Fruit fly (Drosophila melanogaster) whole organism, wandering third instar larva: Measurements from ENCODE around the gene Ugt301D1.
A peak's percentile ranks its signal among the peaks of the same experiment; 100 is the strongest.

Experiments
- Abd-B ChIP-seq: fragments of >200 bp; optimal IDR thresholded peaks from 2 replicates; lab custom pipeline; 2017; ENCODE audit warnings: missing biosample characterization, missing genetic modification characterization
- CG32264 ChIP-seq: fragments of 200-800 bp; sonication (Bioruptor generic); optimal IDR thresholded peaks from 2 replicates; lab custom pipeline; 2016; ENCODE audit warnings: missing biosample characterization, missing genetic modification characterization
- CG9705 ChIP-seq: fragments of 200-800 bp; sonication (Bioruptor generic); optimal IDR thresholded peaks from 2 replicates; lab custom pipeline; 2018; ENCODE audit warnings: missing biosample characterization, mild to moderate bottlenecking, missing genetic modification characterization
- CrebA ChIP-seq: fragments of 200-800 bp; sonication (Bioruptor generic); optimal IDR thresholded peaks from 2 replicates; lab custom pipeline; 2016; ENCODE audit warnings: missing biosample characterization, mild to moderate bottlenecking, missing genetic modification characterization, borderline replicate concordance
- GATAd ChIP-seq: sonication (Bioruptor generic); optimal IDR thresholded peaks from 2 replicates; lab custom pipeline; 2016; ENCODE audit warnings: missing biosample characterization, missing genetic modification characterization
- HLH106 ChIP-seq: fragments of 200-800 bp; optimal IDR thresholded peaks from 3 replicates; lab custom pipeline; 2019; ENCODE audit warnings: missing biosample characterization, mild to moderate bottlenecking, missing genetic modification characterization, moderate library complexity
- Hnf4 ChIP-seq: fragments of 200-800 bp; sonication (Bioruptor generic); optimal IDR thresholded peaks from 2 replicates; lab custom pipeline; 2016; ENCODE audit warnings: missing biosample characterization, mild to moderate bottlenecking, missing genetic modification characterization
- Hr78 ChIP-seq: fragments of >200 bp; optimal IDR thresholded peaks from 2 replicates; lab custom pipeline; 2017; ENCODE audit warnings: missing biosample characterization, missing genetic modification characterization
- Hr83 ChIP-seq: fragments of 200-300 bp; sonication (Bioruptor generic); optimal IDR thresholded peaks from 2 replicates; lab custom pipeline; 2016; ENCODE audit warnings: missing biosample characterization, mild to moderate bottlenecking, missing genetic modification characterization, moderate library complexity; ENCODE audit not compliant: poor library complexity, severe bottlenecking
- Jra ChIP-seq: sonication (Bioruptor generic); optimal IDR thresholded peaks from 2 replicates; lab custom pipeline; 2016; ENCODE audit warnings: missing biosample characterization, missing genetic modification characterization
- Mio ChIP-seq: sonication (Bioruptor generic); optimal IDR thresholded peaks from 2 replicates; lab custom pipeline; 2016; ENCODE audit warnings: missing biosample characterization, missing genetic modification characterization
- Myc ChIP-seq: fragments of >200 bp; optimal IDR thresholded peaks from 2 replicates; lab custom pipeline; 2017
- N ChIP-seq: fragments of >200 bp; optimal IDR thresholded peaks from 2 replicates; lab custom pipeline; 2018; ENCODE audit warnings: missing biosample characterization, missing external identifiers, missing genetic modification characterization
- OdsH ChIP-seq: fragments of 200-800 bp; sonication (Bioruptor generic); optimal IDR thresholded peaks from 2 replicates; lab custom pipeline; 2016; ENCODE audit warnings: missing biosample characterization, mild to moderate bottlenecking, missing genetic modification characterization
- Rel ChIP-seq, 2 experiments: fragments of 200-800 bp; sonication (Bioruptor generic) in 1 of 2; optimal IDR thresholded peaks; 2 replicates in 1 of 2; 3 replicates in 1 of 2; lab custom pipeline; 2016 to 2019; ENCODE audit warnings: mild to moderate bottlenecking in 2 of 2, missing biosample characterization in 2 of 2, missing genetic modification characterization in 2 of 2, moderate library complexity in 1 of 2
- Sp1 ChIP-seq: fragments of 200-800 bp; sonication (Bioruptor generic); optimal IDR thresholded peaks from 3 replicates; lab custom pipeline; 2019; ENCODE audit warnings: missing biosample characterization, mild to moderate bottlenecking, missing genetic modification characterization, moderate library complexity
- Vsx2 ChIP-seq: fragments of 200-300, 225-300 bp; sonication (Bioruptor generic); optimal IDR thresholded peaks from 2 replicates; lab custom pipeline; 2018; ENCODE audit warnings: missing biosample characterization, missing genetic modification characterization; ENCODE audit not compliant: partially characterized antibody
- br ChIP-seq: fragments of 200-800 bp; sonication (Bioruptor generic); optimal IDR thresholded peaks from 2 replicates; lab custom pipeline; 2016; ENCODE audit warnings: missing biosample characterization, missing genetic modification characterization
- dl ChIP-seq, 2 experiments: fragments of 175-275, 200-275 bp in 1 of 2; fragments of 200-275 bp in 1 of 2; sonication (Bioruptor generic); optimal IDR thresholded peaks; lab custom pipeline; 2018; ENCODE audit warnings: mild to moderate bottlenecking in 2 of 2, missing biosample characterization in 2 of 2, missing genetic modification characterization in 2 of 2, moderate library complexity in 2 of 2; ENCODE audit not compliant: partially characterized antibody in 2 of 2, insufficient read depth in 1 of 2
- dmrt93B ChIP-seq: fragments of 200-800 bp; sonication (Bioruptor generic); optimal IDR thresholded peaks from 2 replicates; lab custom pipeline; 2018; ENCODE audit warnings: missing biosample characterization, mild to moderate bottlenecking, missing genetic modification characterization
- dsf ChIP-seq: sonication (Bioruptor generic); optimal IDR thresholded peaks from 2 replicates; lab custom pipeline; 2016; ENCODE audit warnings: missing biosample characterization, missing genetic modification characterization, borderline replicate concordance
- ey ChIP-seq: fragments of 200-800 bp; sonication (Bioruptor generic); optimal IDR thresholded peaks from 2 replicates; lab custom pipeline; 2016; ENCODE audit warnings: missing biosample characterization, missing genetic modification characterization
- foxo ChIP-seq, 2 experiments: fragments of 200-800 bp; sonication (Bioruptor generic); optimal IDR thresholded peaks; 2 replicates in 1 of 2; 3 replicates in 1 of 2; lab custom pipeline; 2016 to 2017; ENCODE audit warnings: missing biosample characterization in 2 of 2, missing genetic modification characterization in 2 of 2
- fru ChIP-seq: fragments of 200-800 bp; sonication (Bioruptor generic); optimal IDR thresholded peaks from 3 replicates; lab custom pipeline; 2016; ENCODE audit warnings: missing biosample characterization, mild to moderate bottlenecking, missing genetic modification characterization
- h ChIP-seq: fragments of 200-800 bp; sonication (Bioruptor generic); optimal IDR thresholded peaks from 3 replicates; lab custom pipeline; 2016; ENCODE audit warnings: missing biosample characterization, mild to moderate bottlenecking, missing genetic modification characterization
- jim ChIP-seq: fragments of 175-275, 200-325 bp; sonication (Bioruptor generic); optimal IDR thresholded peaks from 2 replicates; lab custom pipeline; 2016; ENCODE audit warnings: missing biosample characterization, mild to moderate bottlenecking, missing genetic modification characterization
- lola ChIP-seq: fragments of >200 bp; optimal IDR thresholded peaks from 2 replicates; lab custom pipeline; 2017; ENCODE audit warnings: missing biosample characterization, missing genetic modification characterization
- psq ChIP-seq: fragments of 200-800 bp; sonication (Bioruptor generic); optimal IDR thresholded peaks from 3 replicates; lab custom pipeline; 2017; ENCODE audit warnings: missing biosample characterization, mild to moderate bottlenecking, missing genetic modification characterization, moderate library complexity
- rgr ChIP-seq: fragments of 200-800 bp; sonication (Bioruptor generic); optimal IDR thresholded peaks from 3 replicates; lab custom pipeline; 2016; ENCODE audit warnings: missing biosample characterization, mild to moderate bottlenecking, missing genetic modification characterization
- sage ChIP-seq: fragments of 200-800 bp; sonication (Bioruptor generic); optimal IDR thresholded peaks from 2 replicates; lab custom pipeline; 2016; ENCODE audit warnings: missing biosample characterization, mild to moderate bottlenecking, missing genetic modification characterization
- sv ChIP-seq: fragments of 200-800 bp; sonication (Bioruptor generic); optimal IDR thresholded peaks from 3 replicates; lab custom pipeline; 2016; ENCODE audit warnings: missing biosample characterization, missing genetic modification characterization
- woc ChIP-seq: sonication (Bioruptor generic); optimal IDR thresholded peaks from 2 replicates; lab custom pipeline; 2016; ENCODE audit warnings: missing biosample characterization, mild to moderate bottlenecking, missing genetic modification characterization

Ugt301D1 gene

DNA sequence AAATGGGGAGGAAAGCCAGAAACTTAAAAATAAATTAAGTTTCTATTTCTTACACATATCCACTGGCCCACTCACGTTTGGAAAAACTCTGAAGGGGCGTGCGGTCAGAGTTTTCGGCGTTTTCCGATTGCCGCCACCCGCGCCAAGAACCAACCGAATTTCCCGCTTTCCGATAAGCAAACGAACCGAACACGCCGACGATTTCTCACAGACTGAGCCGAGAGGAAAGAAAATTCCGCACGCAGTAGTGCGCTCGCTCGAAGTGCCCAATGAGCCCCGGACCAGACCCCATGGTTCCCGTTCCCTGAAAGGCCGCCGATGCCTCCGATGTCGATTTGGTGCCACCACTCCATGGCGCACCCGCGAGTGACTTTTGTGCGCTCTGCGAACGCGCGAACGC lies 5.6 kb upstream of the Ugt301D1 start, which contains the start of gene kon:
TSS of gene kon (minus strand) at position 219 of the 400 bp plus-strand sequence.
- TF ChIP-seq CrebA (GFP tag; lab: Kevin White, UChicago) (no peak), rgr (no peak), woc (GFP tag; lab: Kevin White, UChicago) (no peak), sv (GFP tag; lab: Kevin White, UChicago) (no peak), fru (GFP tag; lab: Kevin White, UChicago) (no peak), jim (GFP tag; lab: Kevin White, UChicago) (no peak)

DNA sequence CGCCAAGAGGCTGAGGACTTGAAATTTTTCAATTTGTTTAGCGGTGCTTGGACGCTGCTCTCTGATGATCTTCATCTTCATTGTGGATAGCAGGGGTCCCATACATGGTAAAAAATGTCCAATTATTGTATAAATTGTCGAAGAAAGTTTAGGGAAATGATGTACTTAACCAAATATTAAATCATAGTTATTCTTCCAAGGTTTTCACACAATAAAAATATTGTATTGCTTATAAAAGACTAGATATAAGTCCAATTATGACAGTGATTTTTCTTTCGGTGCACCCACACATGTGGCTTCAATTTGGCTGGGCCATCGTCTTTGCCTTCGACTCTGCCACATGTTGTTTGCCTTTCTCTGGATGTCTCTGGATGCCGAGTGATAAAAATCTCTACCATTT lies 4.5 kb upstream of the Ugt301D1 start:
- peak; percentile 29 for TF ChIP-seq ey (GFP tag; lab: Kevin White, UChicago)
- TF ChIP-seq foxo (GFP tag; optimal IDR thresholded peaks at IDR 0.05; lab: Kevin White, UChicago), result peak in 1 of 2 experiments; percentile 22
- TF ChIP-seq GATAd (GFP tag; lab: Kevin White, UChicago), result no peak
- TF ChIP-seq dsf (GFP tag; lab: Kevin White, UChicago), result no peak
- TF ChIP-seq lola (GFP tag; lab: Kevin White, UChicago), result no peak
- TF ChIP-seq Vsx2 (GFP tag; lab: Kevin White, UChicago), result no peak
- TF ChIP-seq br, result peak; percentile 17
- no peak for TF ChIP-seq sage
- TF ChIP-seq fru (GFP tag; lab: Kevin White, UChicago), result peak; percentile 32
- no peak for TF ChIP-seq CG32264
- TF ChIP-seq HLH106, result peak; percentile 16
- no peak for TF ChIP-seq Mio (GFP tag; lab: Kevin White, UChicago)
- peak; percentile 29 for TF ChIP-seq rgr
- no peak for TF ChIP-seq CrebA (GFP tag; lab: Kevin White, UChicago)
- peak; percentile 17 for TF ChIP-seq psq (GFP tag; lab: Kevin White, UChicago)
- TF ChIP-seq dmrt93B (GFP tag; lab: Kevin White, UChicago), result no peak
- no peak for TF ChIP-seq dl (GFP tag; optimal IDR thresholded peaks at IDR 0.05; lab: Kevin White, UChicago; ENCODE audit: insufficient read depth in 1 of 2, partially characterized antibody in 2 of 2)
- TF ChIP-seq CG9705 (GFP tag; lab: Kevin White, UChicago), result no peak
- TF ChIP-seq Myc, result no peak
- TF ChIP-seq h (GFP tag; lab: Kevin White, UChicago), result peak; percentile 28
- no peak for TF ChIP-seq OdsH (GFP tag; lab: Kevin White, UChicago)
- TF ChIP-seq Hnf4 (GFP tag; lab: Kevin White, UChicago), result no peak
- TF ChIP-seq Hr78 (GFP tag; lab: Kevin White, UChicago), result no peak
- TF ChIP-seq woc (GFP tag; lab: Kevin White, UChicago), result no peak

DNA sequence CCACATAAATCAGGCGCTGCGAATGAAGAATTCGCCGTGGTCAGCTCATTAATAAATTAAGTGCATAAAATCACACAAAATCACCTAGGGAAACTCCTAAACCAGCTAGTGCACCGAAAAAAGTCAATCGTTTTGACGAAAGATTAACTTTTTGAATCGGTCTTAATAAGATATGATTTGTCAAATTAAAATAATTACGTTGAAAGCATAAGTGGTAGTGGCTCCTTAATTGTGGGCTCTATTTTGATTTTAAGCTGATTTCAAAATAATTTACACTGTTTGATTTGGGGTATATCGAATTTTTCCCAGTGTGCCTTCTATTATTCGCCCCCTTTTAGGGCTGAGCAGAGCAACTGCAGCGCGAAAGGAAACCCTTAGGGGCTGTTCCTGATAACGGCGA lies 3.9 kb upstream of the Ugt301D1 start:
- no peak for TF ChIP-seq rgr
- TF ChIP-seq Jra, result no peak
- no peak for TF ChIP-seq br
- no peak for TF ChIP-seq OdsH (GFP tag; lab: Kevin White, UChicago)
- TF ChIP-seq dsf (GFP tag; lab: Kevin White, UChicago), result no peak
- no peak for TF ChIP-seq dl (GFP tag; optimal IDR thresholded peaks at IDR 0.05; lab: Kevin White, UChicago; ENCODE audit: insufficient read depth in 1 of 2, partially characterized antibody in 2 of 2)
- no peak for TF ChIP-seq Rel (GFP tag; optimal IDR thresholded peaks at IDR 0.05; lab: Kevin White, UChicago)
- TF ChIP-seq Rel (tag; optimal IDR thresholded peaks at IDR 0.05; lab: Kevin White, UChicago), result no peak
- TF ChIP-seq dmrt93B (GFP tag; lab: Kevin White, UChicago), result no peak
- TF ChIP-seq Sp1 (GFP tag; lab: Kevin White, UChicago), result no peak
- no peak for TF ChIP-seq N (GFP tag; lab: Kevin White, UChicago)
- TF ChIP-seq CG32264, result no peak
- TF ChIP-seq CrebA (GFP tag; lab: Kevin White, UChicago), result no peak
- no peak for TF ChIP-seq Abd-B (GFP tag; lab: Kevin White, UChicago)
- no peak for TF ChIP-seq Hr83 (GFP tag; lab: Kevin White, UChicago)
- no peak for TF ChIP-seq jim (GFP tag; lab: Kevin White, UChicago)
- no peak for TF ChIP-seq h (GFP tag; lab: Kevin White, UChicago)
- no peak for TF ChIP-seq ey (GFP tag; lab: Kevin White, UChicago)
- TF ChIP-seq Myc, result no peak

DNA sequence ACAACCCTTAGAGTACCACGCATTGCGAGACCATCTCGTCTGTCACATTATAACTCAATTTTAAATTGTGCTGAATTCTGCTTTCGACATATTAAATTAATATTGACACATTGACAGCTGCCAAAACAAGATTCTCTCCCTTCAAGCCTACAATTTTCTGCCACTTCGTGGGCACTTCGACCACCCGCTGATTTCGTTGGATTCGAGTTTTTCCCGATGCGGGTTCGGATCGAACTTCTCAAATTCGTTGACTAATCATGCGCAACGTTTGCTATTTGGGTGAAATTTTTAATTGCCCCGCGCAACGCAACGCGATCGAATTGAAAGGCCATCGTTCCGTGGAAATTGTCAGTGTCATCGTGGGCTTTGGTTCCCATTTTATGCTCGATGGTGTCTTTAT lies 2.4 kb upstream of the Ugt301D1 start:
- no peak for TF ChIP-seq h (GFP tag; lab: Kevin White, UChicago)
- TF ChIP-seq sage, result no peak
- TF ChIP-seq rgr, result no peak
